4 worm cellular contexts compared by ENCODE assay signal in the genomic region with DNA sequence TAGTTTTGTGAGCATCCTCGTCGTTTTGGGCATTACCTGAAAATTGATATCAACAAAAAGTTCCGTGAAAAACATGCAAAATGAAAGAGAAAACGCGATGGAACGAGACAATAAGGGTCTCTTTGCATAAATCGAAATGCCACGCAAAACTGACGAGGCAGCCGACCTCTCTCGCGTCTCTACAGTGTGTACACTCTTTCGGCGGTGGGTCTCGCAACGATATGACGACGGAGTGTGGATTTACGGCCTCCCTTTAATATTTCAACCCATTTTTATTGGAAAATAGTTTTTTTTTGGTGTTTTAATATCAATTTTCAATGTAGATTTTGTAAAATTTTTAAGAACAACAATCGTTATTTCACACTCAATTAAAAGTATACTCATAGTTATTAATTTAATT.
TF ChIP-seq lines count a peak whose summit lies in the region.

tag-123 (minus strand) TSS at position 36 of the 400 bp plus-strand sequence.

TF ChIP-seq in whole organism, L1 larva, 84 proteins besides CTCF, POLR2A, EP300 and RAD21 (continued from another document and continues in another):
- TF ChIP-seq nhr-84 (tag; optimal IDR thresholded peaks at IDR 0.05; lab: Kevin White, UChicago) (no peak), nhr-11 (tag; optimal IDR thresholded peaks at IDR 0.05; lab: Kevin White, UChicago) (no peak), nhr-28 (tag; optimal IDR thresholded peaks at IDR 0.05; lab: Kevin White, UChicago) (no peak), rnt-1 (tag; optimal IDR thresholded peaks at IDR 0.05; lab: Kevin White, UChicago) (peak; percentile 48), ceh-63 (GFP tag; optimal IDR thresholded peaks at IDR 0.05; lab: Kevin White, UChicago) (no peak), unc-30 (tag; optimal IDR thresholded peaks at IDR 0.05; lab: Kevin White, UChicago) (no peak), ceh-8 (GFP tag; optimal IDR thresholded peaks at IDR 0.05; lab: Kevin White, UChicago) (no peak), elt-3 (tag; optimal IDR thresholded peaks at IDR 0.05; lab: Kevin White, UChicago) (peak in 1 of 6 experiments; percentile 16), grh-1 (GFP tag; IDR thresholded peaks at IDR 0.05; lab: Robert Waterston, UW) (no peak), nhr-19 (GFP tag; conservative IDR thresholded peaks at IDR 0.05; lab: Robert Waterston, UW) (peak; percentile 47), lin-39 (tag; optimal IDR thresholded peaks at IDR 0.05; lab: Kevin White, UChicago) (no peak), ama-1 (optimal IDR thresholded peaks at IDR 0.05; lab: Kevin White, UChicago) (no peak), skn-1 (tag; optimal IDR thresholded peaks at IDR 0.05; lab: Kevin White, UChicago) (no peak), nhr-90 (tag; optimal IDR thresholded peaks at IDR 0.05; lab: Kevin White, UChicago; ENCODE audit: poor library complexity) (peak; percentile 45), ceh-88 (GFP tag; IDR thresholded peaks at IDR 0.05; lab: Robert Waterston, UW) (no peak), dsc-1 (tag; optimal IDR thresholded peaks at IDR 0.05; lab: Kevin White, UChicago) (peak; percentile 17), lin-35 (GFP tag; optimal IDR thresholded peaks at IDR 0.05; lab: Kevin White, UChicago) (peak; percentile 48 to 72), mep-1 (tag; optimal IDR thresholded peaks at IDR 0.05; lab: Kevin White, UChicago) (peak; percentile 63), isw-1 (GFP tag; IDR thresholded peaks at IDR 0.05; lab: Robert Waterston, UW) (peak; percentile 29), fkh-4 (tag; optimal IDR thresholded peaks at IDR 0.05; lab: Kevin White, UChicago; ENCODE audit: borderline replicate concordance) (no peak), efl-3 (GFP tag; optimal IDR thresholded peaks at IDR 0.05; lab: Kevin White, UChicago) (no peak), lin-15B (tag; optimal IDR thresholded peaks at IDR 0.05; lab: Kevin White, UChicago) (no peak), ztf-4 (tag; optimal IDR thresholded peaks at IDR 0.05; lab: Kevin White, UChicago) (no peak), mdl-1 (tag; optimal IDR thresholded peaks at IDR 0.05; lab: Kevin White, UChicago) (peak in 1 of 2 experiments; percentile 44), hpl-2 (GFP tag; optimal IDR thresholded peaks at IDR 0.05; lab: Kevin White, UChicago) (no peak), lin-13 (GFP tag; optimal IDR thresholded peaks at IDR 0.05; lab: Kevin White, UChicago) (peak; percentile 37), fkh-8 (tag; optimal IDR thresholded peaks at IDR 0.05; lab: Kevin White, UChicago) (peak; percentile 28), F16B12.6 (tag; optimal IDR thresholded peaks at IDR 0.05; lab: Kevin White, UChicago) (no peak), ceh-90 (tag; optimal IDR thresholded peaks at IDR 0.05; lab: Kevin White, UChicago) (no peak), aha-1 (tag; optimal IDR thresholded peaks at IDR 0.05; lab: Kevin White, UChicago) (no peak), nhr-76 (tag; optimal IDR thresholded peaks at IDR 0.05; lab: Kevin White, UChicago) (no peak), sup-37 (GFP tag; optimal IDR thresholded peaks at IDR 0.05; lab: Kevin White, UChicago) (no peak), jun-1 (tag; optimal IDR thresholded peaks at IDR 0.05; lab: Kevin White, UChicago) (no peak)

TF ChIP-seq in whole organism, L2 larva, 48 proteins besides CTCF, POLR2A, EP300 and RAD21 (continued from another document):
- TF ChIP-seq lin-11 (tag; optimal IDR thresholded peaks at IDR 0.05; lab: Kevin White, UChicago) (peak; percentile 64), unc-55 (GFP tag; optimal IDR thresholded peaks at IDR 0.05; lab: Kevin White, UChicago) (peak; percentile 70), ztf-1 (GFP tag; conservative IDR thresholded peaks at IDR 0.05; lab: Robert Waterston, UW) (no peak)

TF ChIP-seq in whole organism, L3 larva, 47 proteins besides CTCF, POLR2A, EP300 and RAD21 (continued from another document):
- TF ChIP-seq mml-1 (tag; optimal IDR thresholded peaks at IDR 0.05; lab: Kevin White, UChicago) (no peak), ceh-9 (tag; optimal IDR thresholded peaks at IDR 0.05; lab: Kevin White, UChicago) (no peak), fkh-2 (tag; optimal IDR thresholded peaks at IDR 0.05; lab: Kevin White, UChicago) (no peak), ztf-11 (tag; optimal IDR thresholded peaks at IDR 0.05; lab: Kevin White, UChicago) (no peak), snpc-4 (tag; optimal IDR thresholded peaks at IDR 0.05; lab: Kevin White, UChicago) (peak; percentile 62), zag-1 (tag; optimal IDR thresholded peaks at IDR 0.05; lab: Kevin White, UChicago) (no peak), elt-3 (tag; optimal IDR thresholded peaks at IDR 0.05; lab: Kevin White, UChicago) (no peak), nhr-43 (tag; optimal IDR thresholded peaks at IDR 0.05; lab: Kevin White, UChicago; ENCODE audit: poor library complexity, severe bottlenecking) (no peak), pqm-1 (tag; optimal IDR thresholded peaks at IDR 0.05; lab: Kevin White, UChicago) (no peak), lin-39 (tag; optimal IDR thresholded peaks at IDR 0.05; lab: Kevin White, UChicago) (peak; percentile 69), elt-1 (tag; optimal IDR thresholded peaks at IDR 0.05; lab: Kevin White, UChicago) (no peak), egl-27 (tag; optimal IDR thresholded peaks at IDR 0.05; lab: Kevin White, UChicago) (no peak), elt-2 (tag; optimal IDR thresholded peaks at IDR 0.05; lab: Kevin White, UChicago) (peak; percentile 45), nhr-76 (tag; optimal IDR thresholded peaks at IDR 0.05; lab: Kevin White, UChicago) (no peak), hmg-11 (tag; optimal IDR thresholded peaks at IDR 0.05; lab: Kevin White, UChicago) (peak; percentile 41)
TF ChIP-seq in whole organism, L3 larva: peak in this region for 11.

TF ChIP-seq in whole organism, L4 larva, 104 proteins besides CTCF, POLR2A, EP300 and RAD21 (continued from another document):
- TF ChIP-seq unc-62 (GFP tag; optimal IDR thresholded peaks at IDR 0.05 in 1 of 2; lab: Kevin White, UChicago) (no peak), unc-62 (tag; optimal IDR thresholded peaks at IDR 0.05; lab: Kevin White, UChicago) (no peak), mdl-1 (tag; optimal IDR thresholded peaks at IDR 0.05; lab: Kevin White, UChicago) (no peak), hmg-1.1 (GFP tag; IDR thresholded peaks at IDR 0.05; lab: Robert Waterston, UW) (no peak), lin-1 (GFP tag; IDR thresholded peaks at IDR 0.05; lab: Robert Waterston, UW) (no peak), lin-38 (GFP tag; IDR thresholded peaks at IDR 0.05; lab: Robert Waterston, UW) (no peak), lim-7 (GFP tag; IDR thresholded peaks at IDR 0.05; lab: Robert Waterston, UW) (no peak), R02D3.7 (tag; optimal IDR thresholded peaks at IDR 0.05; lab: Kevin White, UChicago) (peak; percentile 53), snpc-4 (tag; optimal IDR thresholded peaks at IDR 0.05; lab: Kevin White, UChicago) (no peak), cey-2 (tag; optimal IDR thresholded peaks at IDR 0.05; lab: Kevin White, UChicago; ENCODE audit: borderline replicate concordance, insufficient read depth) (no peak), zfp-2 (tag; optimal IDR thresholded peaks at IDR 0.05; lab: Kevin White, UChicago) (no peak), egl-43 (GFP tag; IDR thresholded peaks at IDR 0.05; lab: Robert Waterston, UW) (no peak), T26A8.4 (GFP tag; IDR thresholded peaks at IDR 0.05; lab: Robert Waterston, UW) (0 out of 2 replicates have a peak, but pooled peaks have one; percentile 19), zip-11 (GFP tag; IDR thresholded peaks at IDR 0.05; lab: Robert Waterston, UW) (no peak), lir-3 (tag; optimal IDR thresholded peaks at IDR 0.05; lab: Kevin White, UChicago) (no peak), egl-27 (tag; optimal IDR thresholded peaks at IDR 0.05; lab: Kevin White, UChicago) (no peak), sdz-12 (GFP tag; optimal IDR thresholded peaks at IDR 0.05; lab: Kevin White, UChicago) (no peak), php-3 (GFP tag; IDR thresholded peaks at IDR 0.05; lab: Robert Waterston, UW) (no peak), set-16 (GFP tag; IDR thresholded peaks at IDR 0.05; lab: Robert Waterston, UW) (no peak), ztf-7 (tag; optimal IDR thresholded peaks at IDR 0.05; lab: Kevin White, UChicago) (no peak), ama-1 (optimal IDR thresholded peaks at IDR 0.05; lab: Kevin White, UChicago) (no peak), ZK546.5 (tag; optimal IDR thresholded peaks at IDR 0.05; lab: Kevin White, UChicago) (no peak), nhr-48 (tag; optimal IDR thresholded peaks at IDR 0.05; lab: Kevin White, UChicago) (no peak), dmd-9 (GFP tag; IDR thresholded peaks at IDR 0.05; lab: Robert Waterston, UW) (no peak), skn-1 (tag; optimal IDR thresholded peaks at IDR 0.05; lab: Kevin White, UChicago) (no peak), Y5F2A.4 (GFP tag; optimal IDR thresholded peaks at IDR 0.05; lab: Kevin White, UChicago) (no peak), F37D6.2 (tag; optimal IDR thresholded peaks at IDR 0.05; lab: Kevin White, UChicago) (no peak), unc-130 (GFP tag; optimal IDR thresholded peaks at IDR 0.05; lab: Kevin White, UChicago) (no peak), nhr-42 (GFP tag; IDR thresholded peaks at IDR 0.05; lab: Robert Waterston, UW) (no peak), ces-1 (GFP tag; optimal IDR thresholded peaks at IDR 0.05; lab: Kevin White, UChicago) (no peak), ceh-20 (GFP tag; IDR thresholded peaks at IDR 0.05; lab: Robert Waterston, UW) (no peak), saeg-2 (GFP tag; IDR thresholded peaks at IDR 0.05; lab: Robert Waterston, UW) (no peak), F44E2.7 (GFP tag; IDR thresholded peaks at IDR 0.05; lab: Robert Waterston, UW) (no peak), lin-13 (GFP tag; optimal IDR thresholded peaks at IDR 0.05; lab: Kevin White, UChicago) (peak; percentile 26), arid-1 (GFP tag; conservative IDR thresholded peaks at IDR 0.05; lab: Robert Waterston, UW) (0 out of 2 replicates have a peak, but pooled peaks have one; percentile 15), daf-12 (tag; optimal IDR thresholded peaks at IDR 0.05; lab: Kevin White, UChicago) (no peak), pha-4 (GFP tag; IDR thresholded peaks at IDR 0.05; lab: Robert Waterston, UW) (0 out of 2 replicates have a peak, but pooled peaks have one; percentile 9), pha-4 (tag; optimal IDR thresholded peaks at IDR 0.05; lab: Kevin White, UChicago) (peak; percentile 68), dve-1 (tag; optimal IDR thresholded peaks at IDR 0.05; lab: Kevin White, UChicago; ENCODE audit: insufficient read depth) (peak; percentile 69), D1046.2 (GFP tag; IDR thresholded peaks at IDR 0.05; lab: Robert Waterston, UW) (no peak), fos-1 (tag; optimal IDR thresholded peaks at IDR 0.05; lab: Kevin White, UChicago) (no peak), daf-8 (GFP tag; IDR thresholded peaks at IDR 0.05; lab: Robert Waterston, UW) (no peak), aly-2 (tag; optimal IDR thresholded peaks at IDR 0.05; lab: Kevin White, UChicago) (no peak), vab-7 (GFP tag; IDR thresholded peaks at IDR 0.05; lab: Robert Waterston, UW) (no peak), lin-29 (GFP tag; IDR thresholded peaks at IDR 0.05; lab: Robert Waterston, UW) (no peak), nhr-10 (tag; optimal IDR thresholded peaks at IDR 0.05; lab: Kevin White, UChicago) (no peak), spr-3 (GFP tag; optimal IDR thresholded peaks at IDR 0.05; lab: Kevin White, UChicago) (no peak), tag-97 (GFP tag; IDR thresholded peaks at IDR 0.05; lab: Robert Waterston, UW) (no peak), nhr-77 (tag; optimal IDR thresholded peaks at IDR 0.05; lab: Kevin White, UChicago) (peak; percentile 9), dmd-8 (GFP tag; IDR thresholded peaks at IDR 0.05; lab: Robert Waterston, UW) (no peak), daf-19 (GFP tag; conservative IDR thresholded peaks at IDR 0.05; lab: Robert Waterston, UW) (no peak), zfp-3 (GFP tag; conservative IDR thresholded peaks at IDR 0.05; lab: Robert Waterston, UW) (no peak), rbr-2 (tag; optimal IDR thresholded peaks at IDR 0.05; lab: Kevin White, UChicago) (peak; percentile 40), ceh-82 (tag; optimal IDR thresholded peaks at IDR 0.05; lab: Kevin White, UChicago) (no peak), F10B5.3 (tag; optimal IDR thresholded peaks at IDR 0.05; lab: Kevin White, UChicago) (peak; percentile 37), mep-1 (tag; optimal IDR thresholded peaks at IDR 0.05; lab: Kevin White, UChicago) (peak; percentile 74), lsy-2 (tag; optimal IDR thresholded peaks at IDR 0.05; lab: Kevin White, UChicago) (peak in 1 of 2 experiments; percentile 73), mes-2 (tag; optimal IDR thresholded peaks at IDR 0.05; lab: Kevin White, UChicago; ENCODE audit: poor library complexity, severe bottlenecking) (peak; percentile 77), Y75B8A.6 (GFP tag; IDR thresholded peaks at IDR 0.05; lab: Robert Waterston, UW) (no peak), ceh-28 (tag; optimal IDR thresholded peaks at IDR 0.05; lab: Kevin White, UChicago) (no peak), hif-1 (tag; optimal IDR thresholded peaks at IDR 0.05; lab: Kevin White, UChicago) (peak in 1 of 2 experiments; percentile 47), duxl-1 (tag; optimal IDR thresholded peaks at IDR 0.05; lab: Kevin White, UChicago; ENCODE audit: poor library complexity) (no peak), ZK337.2 (GFP tag; IDR thresholded peaks at IDR 0.05; lab: Robert Waterston, UW) (no peak), spr-1 (tag; optimal IDR thresholded peaks at IDR 0.05; lab: Kevin White, UChicago) (no peak), pqm-1 (tag; optimal IDR thresholded peaks at IDR 0.05; lab: Kevin White, UChicago) (no peak), tra-1 (GFP tag; IDR thresholded peaks at IDR 0.05; lab: Robert Waterston, UW) (no peak), F49E8.2 (tag; optimal IDR thresholded peaks at IDR 0.05; lab: Kevin White, UChicago; ENCODE audit: borderline replicate concordance) (no peak), lin-39 (tag; optimal IDR thresholded peaks at IDR 0.05; lab: Kevin White, UChicago) (no peak), ceh-62 (tag; optimal IDR thresholded peaks at IDR 0.05; lab: Kevin White, UChicago) (no peak), ceh-32 (tag; optimal IDR thresholded peaks at IDR 0.05; lab: Kevin White, UChicago; ENCODE audit: poor library complexity) (no peak), ztf-11 (tag; optimal IDR thresholded peaks at IDR 0.05; lab: Kevin White, UChicago) (no peak), F26F4.8 (GFP tag; conservative IDR thresholded peaks at IDR 0.05; lab: Robert Waterston, UW) (no peak), T20F7.1 (GFP tag; optimal IDR thresholded peaks at IDR 0.05; lab: Kevin White, UChicago) (no peak), nhr-11 (tag; optimal IDR thresholded peaks at IDR 0.05; lab: Kevin White, UChicago) (no peak), unc-39 (tag; optimal IDR thresholded peaks at IDR 0.05; lab: Kevin White, UChicago) (no peak), fkh-10 (GFP tag; optimal IDR thresholded peaks at IDR 0.05; lab: Kevin White, UChicago) (peak; percentile 46), mxl-3 (GFP tag; optimal IDR thresholded peaks at IDR 0.05; lab: Kevin White, UChicago) (no peak), madf-9 (GFP tag; conservative IDR thresholded peaks at IDR 0.05; lab: Robert Waterston, UW) (no peak), hlh-11 (tag; optimal IDR thresholded peaks at IDR 0.05; lab: Kevin White, UChicago) (peak; percentile 32)
